Worm (Caenorhabditis elegans): Measurements from ENCODE around the gene F15G9.2.

ce11 chrX:9709462-9709861 lies 4.1 kb downstream of the F15G9.2 start, which contains the start of gene F15G9.6:
- no peak for TF ChIP-seq unc-62 (GFP tag; optimal IDR thresholded peaks at IDR 0.05)
- no peak for TF ChIP-seq nhr-77 (tag; optimal IDR thresholded peaks at IDR 0.05)
- no peak for TF ChIP-seq snpc-4 (tag; optimal IDR thresholded peaks at IDR 0.05)
- TF ChIP-seq ama-1 (optimal IDR thresholded peaks at IDR 0.05), result no peak
- no peak for TF ChIP-seq mdl-1 (tag; optimal IDR thresholded peaks at IDR 0.05)
- no peak for TF ChIP-seq ceh-82 (tag; optimal IDR thresholded peaks at IDR 0.05)
- no peak for TF ChIP-seq unc-39 (tag; optimal IDR thresholded peaks at IDR 0.05)
- TF ChIP-seq nhr-21 (tag; optimal IDR thresholded peaks at IDR 0.05), result no peak
- no peak for TF ChIP-seq R02D3.7 (tag; optimal IDR thresholded peaks at IDR 0.05)
- TF ChIP-seq lin-13 (GFP tag; optimal IDR thresholded peaks at IDR 0.05), result no peak
- TF ChIP-seq ztf-11 (tag; optimal IDR thresholded peaks at IDR 0.05), result no peak
- no peak for TF ChIP-seq egl-27 (tag; optimal IDR thresholded peaks at IDR 0.05)
- no peak for TF ChIP-seq nhr-12 (tag; optimal IDR thresholded peaks at IDR 0.05)
- TF ChIP-seq lin-39 (tag; optimal IDR thresholded peaks at IDR 0.05), result no peak

Data from whole organism, L2 larva.